Fruit fly (Drosophila melanogaster): Measurements from ENCODE around the gene Muc14A.
A peak's percentile ranks its signal among the peaks of the same experiment; 100 is the strongest.

Muc14A gene

dm6 chrX:16103482-16103881 is 94.6 kb downstream of the Muc14A start:
- no peak for TF ChIP-seq N (GFP tag; optimal IDR thresholded peaks at IDR 0.05)
- TF ChIP-seq HLH106 (tag; optimal IDR thresholded peaks at IDR 0.05), result no peak
- no peak for TF ChIP-seq CG9705 (GFP tag; optimal IDR thresholded peaks at IDR 0.05)
- TF ChIP-seq woc (GFP tag; optimal IDR thresholded peaks at IDR 0.05), result peak; percentile 45
- peak; percentile 77 for TF ChIP-seq rgr (GFP tag; optimal IDR thresholded peaks at IDR 0.05)
- no peak for TF ChIP-seq lola (GFP tag; optimal IDR thresholded peaks at IDR 0.05)
- TF ChIP-seq foxo (GFP tag; optimal IDR thresholded peaks at IDR 0.05), result peak in 1 of 2 experiments; percentile 78
- no peak for TF ChIP-seq Mio (GFP tag; optimal IDR thresholded peaks at IDR 0.05)
- TF ChIP-seq tai (GFP tag; optimal IDR thresholded peaks at IDR 0.05), result no peak
- TF ChIP-seq dmrt93B (GFP tag; optimal IDR thresholded peaks at IDR 0.05), result no peak
- TF ChIP-seq Jra (GFP tag; optimal IDR thresholded peaks at IDR 0.05), result no peak
- TF ChIP-seq Rel (GFP tag; optimal IDR thresholded peaks at IDR 0.05), result no peak
- TF ChIP-seq Rel (tag; optimal IDR thresholded peaks at IDR 0.05), result no peak
- peak; percentile 10 for TF ChIP-seq psq (GFP tag; optimal IDR thresholded peaks at IDR 0.05)
- peak; percentile 63 for TF ChIP-seq ey (GFP tag; optimal IDR thresholded peaks at IDR 0.05)
- peak; percentile 42 for TF ChIP-seq br (GFP tag; optimal IDR thresholded peaks at IDR 0.05)
- TF ChIP-seq h (GFP tag; optimal IDR thresholded peaks at IDR 0.05), result peak; percentile 62
- no peak for TF ChIP-seq GATAd (GFP tag; optimal IDR thresholded peaks at IDR 0.05)
- no peak for TF ChIP-seq Hr78 (GFP tag; optimal IDR thresholded peaks at IDR 0.05)
- no peak for TF ChIP-seq Myc (optimal IDR thresholded peaks at IDR 0.05)
- no peak for TF ChIP-seq Vsx2 (GFP tag; optimal IDR thresholded peaks at IDR 0.05; ENCODE audit: partially characterized antibody)
- no peak for TF ChIP-seq Abd-B (GFP tag; optimal IDR thresholded peaks at IDR 0.05)
- no peak for TF ChIP-seq jim (GFP tag; optimal IDR thresholded peaks at IDR 0.05)
- no peak for TF ChIP-seq CG32264 (GFP tag; optimal IDR thresholded peaks at IDR 0.05)
- TF ChIP-seq dsf (GFP tag; optimal IDR thresholded peaks at IDR 0.05; ENCODE audit: borderline replicate concordance), result no peak
- TF ChIP-seq brk (GFP tag; optimal IDR thresholded peaks at IDR 0.05), result no peak
- TF ChIP-seq sv (GFP tag; optimal IDR thresholded peaks at IDR 0.05), result peak; percentile 39
- TF ChIP-seq Dfd (GFP tag; optimal IDR thresholded peaks at IDR 0.05), result no peak
- TF ChIP-seq fru (GFP tag; optimal IDR thresholded peaks at IDR 0.05), result peak; percentile 79
- TF ChIP-seq Hnf4 (GFP tag; optimal IDR thresholded peaks at IDR 0.05), result peak; percentile 44
- peak; percentile 58 for TF ChIP-seq OdsH (GFP tag; optimal IDR thresholded peaks at IDR 0.05)
- peak; percentile 5 for TF ChIP-seq sage (GFP tag; optimal IDR thresholded peaks at IDR 0.05)

dm6 chrX:16104056-16104737 is 95.3 kb downstream of the Muc14A start:
- TF ChIP-seq Dif (GFP tag; optimal IDR thresholded peaks at IDR 0.05; ENCODE audit: partially characterized antibody), result no peak
- no peak for TF ChIP-seq dmrt93B (GFP tag; optimal IDR thresholded peaks at IDR 0.05)
- TF ChIP-seq Rel (GFP tag; optimal IDR thresholded peaks at IDR 0.05), result no peak
- TF ChIP-seq Rel (tag; optimal IDR thresholded peaks at IDR 0.05), result peak; percentile 21

dm6 chrX:16104738-16105426 is 96.0 kb downstream of the Muc14A start, which contains the start of the genes CG42353 and CG42354:
CG42353 (minus strand) TSS chrX:16104946.
CG42354 (minus strand) TSS chrX:16104946.
- peak; percentile 26 for TF ChIP-seq Dif (GFP tag; optimal IDR thresholded peaks at IDR 0.05; ENCODE audit: partially characterized antibody)
- peak; percentile 84 for TF ChIP-seq fru (GFP tag; optimal IDR thresholded peaks at IDR 0.05)
- TF ChIP-seq psq (GFP tag; optimal IDR thresholded peaks at IDR 0.05), result peak; percentile 85
- peak; percentile 89 for TF ChIP-seq OdsH (GFP tag; optimal IDR thresholded peaks at IDR 0.05)
- TF ChIP-seq foxo (GFP tag; optimal IDR thresholded peaks at IDR 0.05), result peak in 1 of 2 experiments; percentile 90
- TF ChIP-seq Dfd (GFP tag; optimal IDR thresholded peaks at IDR 0.05), result peak; percentile 54
- TF ChIP-seq HLH106 (tag; optimal IDR thresholded peaks at IDR 0.05), result peak; percentile 97
- no peak for TF ChIP-seq Hr83 (GFP tag; optimal IDR thresholded peaks at IDR 0.05; ENCODE audit: poor library complexity, severe bottlenecking)
- peak; percentile 55 for TF ChIP-seq dsf (GFP tag; optimal IDR thresholded peaks at IDR 0.05; ENCODE audit: borderline replicate concordance)
- no peak for TF ChIP-seq Hr78 (GFP tag; optimal IDR thresholded peaks at IDR 0.05)
- peak; percentile 92 for TF ChIP-seq ey (GFP tag; optimal IDR thresholded peaks at IDR 0.05)
- TF ChIP-seq CrebA (GFP tag; optimal IDR thresholded peaks at IDR 0.05; ENCODE audit: borderline replicate concordance), result peak; percentile 31
- peak; percentile 89 for TF ChIP-seq brk (GFP tag; optimal IDR thresholded peaks at IDR 0.05)
- TF ChIP-seq GATAd (GFP tag; optimal IDR thresholded peaks at IDR 0.05), result peak; percentile 32
- peak; percentile 94 for TF ChIP-seq dmrt93B (GFP tag; optimal IDR thresholded peaks at IDR 0.05)
- peak; percentile 89 for TF ChIP-seq tai (GFP tag; optimal IDR thresholded peaks at IDR 0.05)
- TF ChIP-seq pan (optimal IDR thresholded peaks at IDR 0.05), result no peak
- peak; percentile 94 for TF ChIP-seq h (GFP tag; optimal IDR thresholded peaks at IDR 0.05)
- TF ChIP-seq br (GFP tag; optimal IDR thresholded peaks at IDR 0.05), result peak; percentile 94
- TF ChIP-seq CG9705 (GFP tag; optimal IDR thresholded peaks at IDR 0.05), result peak; percentile 93
- peak; percentile 93 for TF ChIP-seq rgr (GFP tag; optimal IDR thresholded peaks at IDR 0.05)
- peak; percentile 69 for TF ChIP-seq Jra (GFP tag; optimal IDR thresholded peaks at IDR 0.05)
- TF ChIP-seq Hnf4 (GFP tag; optimal IDR thresholded peaks at IDR 0.05), result peak; percentile 91
- peak in 1 of 2 experiments; percentile 32 for TF ChIP-seq dl (GFP tag; optimal IDR thresholded peaks at IDR 0.05; ENCODE audit: insufficient read depth in 1 of 2, partially characterized antibody in 2 of 2)
- no peak for TF ChIP-seq Abd-B (GFP tag; optimal IDR thresholded peaks at IDR 0.05)
- peak; percentile 21 for TF ChIP-seq Mio (GFP tag; optimal IDR thresholded peaks at IDR 0.05)
- peak; percentile 88 for TF ChIP-seq sage (GFP tag; optimal IDR thresholded peaks at IDR 0.05)
- TF ChIP-seq Sp1 (GFP tag; optimal IDR thresholded peaks at IDR 0.05), result peak; percentile 95
- TF ChIP-seq woc (GFP tag; optimal IDR thresholded peaks at IDR 0.05), result peak; percentile 74
- no peak for TF ChIP-seq lola (GFP tag; optimal IDR thresholded peaks at IDR 0.05)
- TF ChIP-seq sv (GFP tag; optimal IDR thresholded peaks at IDR 0.05), result peak; percentile 91
- no peak for TF ChIP-seq Vsx2 (GFP tag; optimal IDR thresholded peaks at IDR 0.05; ENCODE audit: partially characterized antibody)
- TF ChIP-seq N (GFP tag; optimal IDR thresholded peaks at IDR 0.05), result no peak
- TF ChIP-seq jim (GFP tag; optimal IDR thresholded peaks at IDR 0.05), result no peak
- peak; percentile 65 for TF ChIP-seq Rel (GFP tag; optimal IDR thresholded peaks at IDR 0.05)
- peak; percentile 69 for TF ChIP-seq Rel (tag; optimal IDR thresholded peaks at IDR 0.05)
